Worm (Caenorhabditis elegans) whole organism, L3 larva: ENCODE measurements around the gene gvd-1.

Source experiments
- nhr-11 ChIP-seq: fragments of 150-350 bp; optimal IDR thresholded peaks from 2 replicates; lab custom pipeline; 2014; ENCODE audit warnings: missing biosample characterization, missing genetic modification characterization
- nhr-237 ChIP-seq: fragments of 150-350 bp; optimal IDR thresholded peaks from 2 replicates; lab custom pipeline; 2014; ENCODE audit warnings: missing biosample characterization, missing genetic modification characterization
- pha-4 ChIP-seq: fragments of 150-350 bp; optimal IDR thresholded peaks from 2 replicates; lab custom pipeline; 2014; ENCODE audit warnings: missing biosample characterization, missing genetic modification reagents, missing genetic modification characterization

ce11 chrII:423086-423485 lies 34.6 kb downstream of the gvd-1 start, which contains the start of gene C24H12.8:
- no peak for TF ChIP-seq nhr-11 (tag; lab: Kevin White, UChicago)
- TF ChIP-seq pha-4 (tag; lab: Kevin White, UChicago): no peak
- no peak for TF ChIP-seq nhr-237 (tag; lab: Kevin White, UChicago)
